Worm (Caenorhabditis elegans) whole organism, L3 larva: Measurements from ENCODE around the gene M106.2.
A peak's percentile ranks its signal among the peaks of the same experiment; 100 is the strongest.

Experiments
- R02D3.7 ChIP-seq: fragments of 150-350 bp; optimal IDR thresholded peaks from 2 replicates; lab custom pipeline; 2014; ENCODE audit warnings: missing biosample characterization, missing genetic modification characterization
- ama-1 ChIP-seq: fragments of 150-350 bp; optimal IDR thresholded peaks from 2 replicates; lab custom pipeline; 2018
- ceh-28 ChIP-seq: fragments of 150-350 bp; optimal IDR thresholded peaks from 2 replicates; lab custom pipeline; 2014; ENCODE audit warnings: missing biosample characterization, missing genetic modification reagents, missing genetic modification characterization
- ceh-82 ChIP-seq: fragments of 150-350 bp; optimal IDR thresholded peaks from 2 replicates; lab custom pipeline; 2014; ENCODE audit warnings: missing biosample characterization, missing genetic modification characterization
- daf-12 ChIP-seq: fragments of 150-350 bp; optimal IDR thresholded peaks from 2 replicates; lab custom pipeline; 2014; ENCODE audit warnings: missing biosample characterization, missing genetic modification reagents, missing genetic modification characterization
- egl-5 ChIP-seq: fragments of 150-350 bp; optimal IDR thresholded peaks from 2 replicates; lab custom pipeline; 2017; ENCODE audit warnings: missing biosample characterization, missing genetic modification reagents, missing genetic modification characterization, inconsistent platforms
- elt-2 ChIP-seq: sonication (generic microtip); optimal IDR thresholded peaks from 2 replicates; lab custom pipeline; 2016; ENCODE audit warnings: missing genetic modification reagents, mild to moderate bottlenecking, missing genetic modification characterization, missing compliant biosample characterization
- elt-3 ChIP-seq, 3 experiments: fragments of 150-350 bp in 1 of 3; sonication (generic microtip) in 2 of 3; optimal IDR thresholded peaks; 2 replicates in 2 of 3; 4 replicates in 1 of 3; lab custom pipeline; 2014 to 2017; ENCODE audit warnings: missing biosample characterization in 3 of 3, missing genetic modification characterization in 3 of 3
- eor-1 ChIP-seq, 2 experiments: fragments of 150-350 bp; optimal IDR thresholded peaks; 2 replicates each; lab custom pipeline; 2014 to 2018; ENCODE audit warnings: missing biosample characterization in 2 of 2, missing genetic modification characterization in 2 of 2
- fkh-10 ChIP-seq: sonication (generic microtip); optimal IDR thresholded peaks from 2 replicates; lab custom pipeline; 2017; ENCODE audit warnings: missing biosample characterization, missing genetic modification reagents, missing genetic modification characterization
- fkh-2 ChIP-seq: fragments of 150-350 bp; optimal IDR thresholded peaks from 2 replicates; lab custom pipeline; 2014; ENCODE audit warnings: missing biosample characterization, missing genetic modification reagents, missing genetic modification characterization
- hmg-11 ChIP-seq: sonication (generic microtip); optimal IDR thresholded peaks from 2 replicates; lab custom pipeline; 2016; ENCODE audit warnings: missing genetic modification characterization, missing compliant biosample characterization
- lin-15B ChIP-seq: fragments of 150-350 bp; optimal IDR thresholded peaks from 2 replicates; lab custom pipeline; 2014; ENCODE audit warnings: missing biosample characterization, missing genetic modification characterization
- lin-39 ChIP-seq: fragments of 150-350 bp; optimal IDR thresholded peaks from 2 replicates; lab custom pipeline; 2018; ENCODE audit warnings: missing biosample characterization, missing genetic modification reagents, missing genetic modification characterization
- lsy-12 ChIP-seq: sonication (generic microtip); optimal IDR thresholded peaks from 2 replicates; lab custom pipeline; 2016; ENCODE audit warnings: mild to moderate bottlenecking, missing genetic modification characterization, missing compliant biosample characterization
- mdl-1 ChIP-seq: fragments of 150-350 bp; optimal IDR thresholded peaks from 2 replicates; lab custom pipeline; 2014; ENCODE audit warnings: missing biosample characterization, missing genetic modification characterization
- nfya-1 ChIP-seq: sonication (generic microtip); optimal IDR thresholded peaks from 2 replicates; lab custom pipeline; 2017; ENCODE audit warnings: missing genetic modification characterization, mild to moderate bottlenecking, missing compliant biosample characterization, antibody characterized with exemption, moderate library complexity; ENCODE audit not compliant: insufficient read depth
- nhr-11 ChIP-seq: fragments of 150-350 bp; optimal IDR thresholded peaks from 2 replicates; lab custom pipeline; 2014; ENCODE audit warnings: missing biosample characterization, missing genetic modification characterization
- nhr-12 ChIP-seq: fragments of 150-350 bp; optimal IDR thresholded peaks from 2 replicates; lab custom pipeline; 2014; ENCODE audit warnings: missing biosample characterization, missing genetic modification characterization
- nhr-23 ChIP-seq: fragments of 150-350 bp; optimal IDR thresholded peaks from 2 replicates; lab custom pipeline; 2014; ENCODE audit warnings: missing biosample characterization, missing genetic modification reagents, missing genetic modification characterization
- nhr-237 ChIP-seq: fragments of 150-350 bp; optimal IDR thresholded peaks from 2 replicates; lab custom pipeline; 2014; ENCODE audit warnings: missing biosample characterization, missing genetic modification characterization
- nhr-25 ChIP-seq: sonication (generic microtip); optimal IDR thresholded peaks from 2 replicates; lab custom pipeline; 2017; ENCODE audit warnings: missing biosample characterization, missing genetic modification characterization
- nhr-28 ChIP-seq: fragments of 150-350 bp; optimal IDR thresholded peaks from 2 replicates; lab custom pipeline; 2014; ENCODE audit warnings: missing biosample characterization, missing genetic modification characterization
- nhr-43 ChIP-seq: sonication (generic microtip); optimal IDR thresholded peaks from 2 replicates; lab custom pipeline; 2016; ENCODE audit warnings: mild to moderate bottlenecking, missing genetic modification characterization, missing compliant biosample characterization; ENCODE audit not compliant: poor library complexity, severe bottlenecking
- nhr-77 ChIP-seq: fragments of 150-350 bp; optimal IDR thresholded peaks from 2 replicates; lab custom pipeline; 2014; ENCODE audit warnings: missing biosample characterization, missing genetic modification characterization
- pha-4 ChIP-seq: fragments of 150-350 bp; optimal IDR thresholded peaks from 2 replicates; lab custom pipeline; 2014; ENCODE audit warnings: missing biosample characterization, missing genetic modification reagents, missing genetic modification characterization
- skn-1 ChIP-seq: fragments of 150-350 bp; optimal IDR thresholded peaks from 2 replicates; lab custom pipeline; 2014; ENCODE audit warnings: missing biosample characterization, missing genetic modification characterization
- tbx-2 ChIP-seq: sonication (generic microtip); optimal IDR thresholded peaks from 2 replicates; lab custom pipeline; 2016; ENCODE audit warnings: mild to moderate bottlenecking, missing genetic modification characterization, missing compliant biosample characterization
- unc-39 ChIP-seq: sonication (generic microtip); optimal IDR thresholded peaks from 4 replicates; lab custom pipeline; 2017; ENCODE audit warnings: missing biosample characterization, missing genetic modification characterization
- unc-62 ChIP-seq: fragments of 150-350 bp; sonication (generic microtip); optimal IDR thresholded peaks from 4 replicates; lab custom pipeline; 2014; ENCODE audit warnings: missing biosample characterization, missing genetic modification reagents, missing genetic modification characterization
- zag-1 ChIP-seq: fragments of 150-350 bp; optimal IDR thresholded peaks from 2 replicates; lab custom pipeline; 2014; ENCODE audit warnings: missing biosample characterization, missing genetic modification characterization
- ztf-4 ChIP-seq: fragments of 150-350 bp; optimal IDR thresholded peaks from 2 replicates; lab custom pipeline; 2014; ENCODE audit warnings: missing biosample characterization, missing genetic modification characterization

M106.2 gene

ce11 chrII:10840067-10840466 lies 9.7 kb downstream of the M106.2 start (continued):
- TF ChIP-seq nfya-1 (tag; lab: Kevin White, UChicago) (peak; percentile 79), nhr-237 (tag; lab: Kevin White, UChicago) (no peak), zag-1 (tag; lab: Kevin White, UChicago) (no peak), daf-12 (tag; lab: Kevin White, UChicago) (no peak), lin-39 (tag; lab: Kevin White, UChicago) (peak; percentile 94)

ce11 chrII:10838550-10838949 lies 11.3 kb downstream of the M106.2 start:
- TF ChIP-seq nfya-1 (tag; lab: Kevin White, UChicago) (peak; percentile 73), tbx-2 (tag; lab: Kevin White, UChicago) (no peak)
- TF ChIP-seq, all 47 proteins: peak for 1

DNA sequence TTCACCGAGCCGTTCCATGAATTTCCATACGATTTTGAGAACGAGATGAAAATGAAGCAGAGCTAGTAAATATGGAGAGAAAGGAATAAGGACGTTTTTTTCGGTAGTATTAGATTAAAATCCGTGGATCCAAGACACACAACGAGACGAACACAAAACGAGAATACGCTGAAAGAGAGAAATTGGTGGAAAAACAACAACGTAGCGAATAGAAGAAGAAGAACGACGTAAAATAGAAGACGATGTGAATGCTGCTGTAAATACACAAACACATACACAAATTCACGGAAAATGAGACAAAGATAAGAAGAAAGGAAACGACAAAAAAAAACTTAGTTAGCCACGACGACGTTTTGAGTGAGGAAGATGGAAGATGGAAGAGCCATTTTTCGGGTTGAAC lies 15.1 kb downstream of the M106.2 start:
- TF ChIP-seq nhr-28 = no peak
- no peak for TF ChIP-seq fkh-10 (GFP tag; lab: Kevin White, UChicago)
- no peak for TF ChIP-seq eor-1 (tag; optimal IDR thresholded peaks at IDR 0.05; lab: Kevin White, UChicago)
- TF ChIP-seq skn-1 = no peak
- TF ChIP-seq nhr-11 = no peak
- no peak for TF ChIP-seq unc-39 (tag; lab: Kevin White, UChicago)
- TF ChIP-seq nfya-1 (tag; lab: Kevin White, UChicago) = no peak
- no peak for TF ChIP-seq lsy-12 (tag; lab: Kevin White, UChicago)
- TF ChIP-seq ceh-28 (tag; lab: Kevin White, UChicago) = no peak
- TF ChIP-seq R02D3.7 = no peak
- TF ChIP-seq zag-1 (tag; lab: Kevin White, UChicago) = no peak
- no peak for TF ChIP-seq unc-62 (GFP tag; lab: Kevin White, UChicago)
- TF ChIP-seq nhr-25 (tag; lab: Kevin White, UChicago) = no peak
- TF ChIP-seq fkh-2 (tag; lab: Kevin White, UChicago) = no peak

ce11 chrII:10829572-10829971 lies 20.2 kb downstream of the M106.2 start:
- TF ChIP-seq lin-39 (tag; lab: Kevin White, UChicago) (peak; percentile 84), nfya-1 (tag; lab: Kevin White, UChicago) (peak; percentile 24), nhr-12 (tag; lab: Kevin White, UChicago) (no peak)

DNA sequence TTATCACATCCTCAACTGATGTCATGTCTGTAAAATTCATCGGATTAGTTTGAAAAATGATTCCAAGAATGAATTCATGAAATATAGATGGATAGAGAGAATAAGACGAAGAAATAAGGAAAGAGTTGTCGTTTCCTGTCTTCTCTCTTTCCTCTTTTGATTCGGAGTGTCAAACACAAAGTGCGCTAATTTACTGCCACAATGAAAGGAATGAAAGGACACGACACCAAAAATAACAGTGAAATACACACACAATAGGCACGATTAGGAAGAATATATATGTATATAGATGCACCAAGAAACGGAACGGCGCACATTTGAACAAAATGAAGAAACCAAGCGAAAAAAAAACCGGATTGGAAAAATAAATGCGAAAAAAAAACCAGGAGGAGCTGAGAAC lies 20.7 kb downstream of the M106.2 start, which contains the start of gene VM106R.1:
Gene VM106R.1 (minus strand): TSS at position 101 of the 400 bp plus-strand sequence.
- TF ChIP-seq mdl-1 (tag; lab: Kevin White, UChicago) = no peak

DNA sequence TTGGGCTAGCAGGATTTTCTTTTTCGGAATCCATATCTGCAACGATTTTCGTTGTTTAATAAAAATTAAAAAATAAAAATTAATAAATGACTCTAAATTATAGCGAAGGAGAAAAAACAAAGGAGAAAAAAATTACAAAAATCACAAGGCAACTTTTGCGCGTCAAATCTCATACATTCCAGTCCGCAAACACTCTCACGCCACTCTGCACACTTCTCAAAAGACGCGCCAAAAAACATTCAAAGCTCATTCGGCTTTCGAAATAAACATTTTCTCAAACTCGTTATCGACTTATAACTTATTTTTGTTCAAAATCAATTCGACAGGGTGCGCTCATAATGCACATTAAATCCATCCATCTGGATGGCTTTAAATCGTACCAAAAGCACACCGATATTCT lies 25.8 kb downstream of the M106.2 start, which contains the start of the genes R06F6.12 and mix-1:
Gene R06F6.12 (minus strand): TSS at position 36 of the 400 bp plus-strand sequence.
Gene mix-1 (plus strand): TSS at position 201 of the 400 bp plus-strand sequence.
- TF ChIP-seq eor-1 (tag; optimal IDR thresholded peaks at IDR 0.05; lab: Kevin White, UChicago) = no peak
- peak; percentile 75 for TF ChIP-seq nfya-1 (tag; lab: Kevin White, UChicago)
- no peak for TF ChIP-seq elt-3 (tag; optimal IDR thresholded peaks at IDR 0.05; lab: Kevin White, UChicago)
- TF ChIP-seq ama-1 = no peak
- peak; percentile 58 for TF ChIP-seq lin-15B (tag; lab: Kevin White, UChicago)
- no peak for TF ChIP-seq mdl-1 (tag; lab: Kevin White, UChicago)
- no peak for TF ChIP-seq unc-62 (GFP tag; lab: Kevin White, UChicago)
- TF ChIP-seq ztf-4 (tag; lab: Kevin White, UChicago) = no peak
- TF ChIP-seq egl-5 (tag; lab: Kevin White, UChicago) = no peak
- TF ChIP-seq pha-4 (tag; lab: Kevin White, UChicago) = peak; percentile 74
- peak; percentile 8 for TF ChIP-seq elt-2 (tag; lab: Kevin White, UChicago)
- TF ChIP-seq nhr-23 = peak; percentile 51
- TF ChIP-seq nhr-12 (tag; lab: Kevin White, UChicago) = no peak
- TF ChIP-seq hmg-11 (tag; lab: Kevin White, UChicago) = peak; percentile 75
- TF ChIP-seq lsy-12 (tag; lab: Kevin White, UChicago) = no peak
- no peak for TF ChIP-seq ceh-82
- peak; percentile 7 for TF ChIP-seq R02D3.7
- no peak for TF ChIP-seq nhr-77
- no peak for TF ChIP-seq tbx-2 (tag; lab: Kevin White, UChicago)
- TF ChIP-seq nhr-43 = peak; percentile 62
